Worm (Caenorhabditis elegans): Measurements from ENCODE around the gene F45D3.4.

ce11 chrV:12564902-12565301 lies 11.9 kb upstream of the F45D3.4 start:
- TF ChIP-seq snpc-4 (GFP tag; optimal IDR thresholded peaks at IDR 0.05) = no peak
- no peak for TF ChIP-seq snpc-4 (tag; optimal IDR thresholded peaks at IDR 0.05)
- TF ChIP-seq F57A8.1 (GFP tag; optimal IDR thresholded peaks at IDR 0.05) = no peak
- TF ChIP-seq tbx-9 (tag; optimal IDR thresholded peaks at IDR 0.05; ENCODE audit: borderline replicate concordance) = no peak
- no peak for TF ChIP-seq unc-62 (GFP tag; optimal IDR thresholded peaks at IDR 0.05)
- no peak for TF ChIP-seq nhr-90 (tag; optimal IDR thresholded peaks at IDR 0.05)
- TF ChIP-seq dpl-1 (GFP tag; optimal IDR thresholded peaks at IDR 0.05) = no peak
- no peak for TF ChIP-seq ama-1 (optimal IDR thresholded peaks at IDR 0.05)
- no peak for TF ChIP-seq ama-1 (GFP tag; optimal IDR thresholded peaks at IDR 0.05)
- no peak for TF ChIP-seq repo-1 (tag; optimal IDR thresholded peaks at IDR 0.05)
- no peak for TF ChIP-seq nhr-120 (GFP tag; IDR thresholded peaks at IDR 0.05)
- no peak for TF ChIP-seq lag-1 (GFP tag; IDR thresholded peaks at IDR 0.05)
- TF ChIP-seq aptf-3 (GFP tag; IDR thresholded peaks at IDR 0.05) = no peak
